Comparison of ENCODE assay signal across 1 fruit fly cellular context in genomic region chr3R:5108034-5108433, dm6.
TF ChIP-seq lines count a peak whose summit lies in the region.

No protein-coding gene starts in this region.

TF ChIP-seq in whole organism, embryonic, 481 proteins besides CTCF, POLR2A, EP300 and RAD21 (continued from another document):
- TF ChIP-seq CG9609 (GFP tag; optimal IDR thresholded peaks at IDR 0.05; lab: Kevin White, UChicago) (peak; percentile 73), Drgx (GFP tag; IDR thresholded peaks at IDR 0.05; lab: Robert Waterston, UW) (no peak), Antp (GFP tag; optimal IDR thresholded peaks at IDR 0.05; lab: Kevin White, UChicago) (peak; percentile 64), zf30C (GFP tag; optimal IDR thresholded peaks at IDR 0.05; lab: Kevin White, UChicago) (no peak), CG13287 (GFP tag; IDR thresholded peaks at IDR 0.05; lab: Robert Waterston, UW; ENCODE audit: partially characterized antibody) (no peak), CG4404 (GFP tag; IDR thresholded peaks at IDR 0.05; lab: Robert Waterston, UW) (no peak), CG4854 (GFP tag; optimal IDR thresholded peaks at IDR 0.05; lab: Kevin White, UChicago) (peak; percentile 88), inv (GFP tag; IDR thresholded peaks at IDR 0.05; lab: Robert Waterston, UW; ENCODE audit: partially characterized antibody) (no peak), zfh2 (GFP tag; optimal IDR thresholded peaks at IDR 0.05; lab: Kevin White, UChicago) (no peak), dan (GFP tag; IDR thresholded peaks at IDR 0.05; lab: Robert Waterston, UW) (no peak), CG4707 (GFP tag; optimal IDR thresholded peaks at IDR 0.05; lab: Kevin White, UChicago) (peak; percentile 86), chn (GFP tag; optimal IDR thresholded peaks at IDR 0.05; lab: Kevin White, UChicago) (peak; percentile 54), crc (GFP tag; optimal IDR thresholded peaks at IDR 0.05; lab: Kevin White, UChicago) (peak; percentile 81), jumu (GFP tag; optimal IDR thresholded peaks at IDR 0.05; lab: Kevin White, UChicago) (peak; percentile 54), CG11093 (GFP tag; IDR thresholded peaks at IDR 0.05; lab: Robert Waterston, UW) (peak; percentile 35; the same call in 1 of the 3 replicates), CG7556 (GFP tag; optimal IDR thresholded peaks at IDR 0.05; lab: Kevin White, UChicago) (peak; percentile 85), pfk (GFP tag; optimal IDR thresholded peaks at IDR 0.05; lab: Kevin White, UChicago) (peak; percentile 64), pzg (GFP tag; optimal IDR thresholded peaks at IDR 0.05; lab: Kevin White, UChicago) (peak; percentile 6), usp (GFP tag; optimal IDR thresholded peaks at IDR 0.05; lab: Kevin White, UChicago) (no peak), seq (GFP tag; IDR thresholded peaks at IDR 0.05; lab: Robert Waterston, UW) (peak; percentile 65), row (GFP tag; IDR thresholded peaks at IDR 0.05; lab: Robert Waterston, UW) (no peak), dysf (GFP tag; IDR thresholded peaks at IDR 0.05; lab: Robert Waterston, UW) (peak; percentile 68; the same call in 2 of the 3 replicates), B-H1 (GFP tag; IDR thresholded peaks at IDR 0.05; lab: Robert Waterston, UW) (no peak; the same call in 2 of the 3 replicates), Sox100B (GFP tag; optimal IDR thresholded peaks at IDR 0.05; lab: Kevin White, UChicago) (peak; percentile 89), Ssrp (tag; optimal IDR thresholded peaks at IDR 0.05; lab: Kevin White, UChicago) (peak; percentile 33), CG4730 (GFP tag; IDR thresholded peaks at IDR 0.05; lab: Robert Waterston, UW) (no peak), HmgZ (tag; optimal IDR thresholded peaks at IDR 0.05; lab: Kevin White, UChicago) (peak; percentile 91), CG32772 (GFP tag; IDR thresholded peaks at IDR 0.05; lab: Robert Waterston, UW) (no peak), peb (GFP tag; IDR thresholded peaks at IDR 0.05; lab: Robert Waterston, UW) (peak; percentile 35; the same call in 1 of the 2 replicates), gcm (GFP tag; optimal IDR thresholded peaks at IDR 0.05; lab: Kevin White, UChicago) (peak; percentile 92), lmd (GFP tag; IDR thresholded peaks at IDR 0.05; lab: Robert Waterston, UW) (peak; percentile 45; the same call in 1 of the 2 replicates), CG5953 (GFP tag; IDR thresholded peaks at IDR 0.05; lab: Robert Waterston, UW) (peak; percentile 33; the same call in 1 of the 2 replicates), CG6689 (GFP tag; IDR thresholded peaks at IDR 0.05; lab: Robert Waterston, UW) (peak; percentile 58), trem (tag; optimal IDR thresholded peaks at IDR 0.05; lab: Kevin White, UChicago) (peak; percentile 67), scrt (GFP tag; optimal IDR thresholded peaks at IDR 0.05; lab: Kevin White, UChicago) (peak; percentile 83), crol (GFP tag; IDR thresholded peaks at IDR 0.05; lab: Robert Waterston, UW) (no peak), CG3407 (GFP tag; optimal IDR thresholded peaks at IDR 0.05; lab: Kevin White, UChicago) (peak; percentile 94), croc (GFP tag; conservative IDR thresholded peaks at IDR 0.05; lab: Robert Waterston, UW) (peak; percentile 35; the same call in 1 of the 3 replicates), ssp (GFP tag; IDR thresholded peaks at IDR 0.05; lab: Robert Waterston, UW) (no peak), Sry-β (GFP tag; optimal IDR thresholded peaks at IDR 0.05; lab: Kevin White, UChicago) (peak; percentile 72), insv (GFP tag; optimal IDR thresholded peaks at IDR 0.05; lab: Kevin White, UChicago) (peak in 1 of 2 experiments; percentile 69), CG15011 (GFP tag; optimal IDR thresholded peaks at IDR 0.05; lab: Kevin White, UChicago) (peak; percentile 92), Nf-YA (GFP tag; IDR thresholded peaks at IDR 0.05; lab: Robert Waterston, UW) (peak; percentile 50), sd (tag; optimal IDR thresholded peaks at IDR 0.05; lab: Kevin White, UChicago) (peak; percentile 80), grau (tag; optimal IDR thresholded peaks at IDR 0.05; lab: Kevin White, UChicago) (peak; percentile 78), CG17829 (tag; optimal IDR thresholded peaks at IDR 0.05; lab: Kevin White, UChicago) (peak; percentile 73), CG1529 (GFP tag; optimal IDR thresholded peaks at IDR 0.05; lab: Kevin White, UChicago) (peak; percentile 90), psq (GFP tag; optimal IDR thresholded peaks at IDR 0.05; lab: Kevin White, UChicago) (peak; percentile 68), gsb (GFP tag; IDR thresholded peaks at IDR 0.05; lab: Robert Waterston, UW) (peak; percentile 61), C15 (GFP tag; IDR thresholded peaks at IDR 0.05; lab: Robert Waterston, UW) (peak; percentile 31; the same call in 1 of the 3 replicates), chif (GFP tag; optimal IDR thresholded peaks at IDR 0.05; lab: Kevin White, UChicago) (peak; percentile 75 to 84), Blimp-1 (GFP tag; optimal IDR thresholded peaks at IDR 0.05; lab: Kevin White, UChicago) (peak; percentile 89), Dfd (GFP tag; optimal IDR thresholded peaks at IDR 0.05; lab: Kevin White, UChicago) (no peak), danr (GFP tag; IDR thresholded peaks at IDR 0.05; lab: Robert Waterston, UW) (no peak), CG9437 (GFP tag; optimal IDR thresholded peaks at IDR 0.05; lab: Kevin White, UChicago) (peak; percentile 46), kni (GFP tag; optimal IDR thresholded peaks at IDR 0.05; lab: Kevin White, UChicago) (peak; percentile 94), crp (GFP tag; optimal IDR thresholded peaks at IDR 0.05; lab: Kevin White, UChicago) (peak in 1 of 2 experiments; percentile 33), hth (optimal IDR thresholded peaks at IDR 0.05; lab: Kevin White, UChicago) (no peak), CG1792 (GFP tag; optimal IDR thresholded peaks at IDR 0.05; lab: Kevin White, UChicago) (peak; percentile 86), eyg (GFP tag; optimal IDR thresholded peaks at IDR 0.05; lab: Kevin White, UChicago) (peak; percentile 86), CG4328 (GFP tag; optimal IDR thresholded peaks at IDR 0.05; lab: Kevin White, UChicago) (peak; percentile 84), H2.0 (GFP tag; IDR thresholded peaks at IDR 0.05; lab: Robert Waterston, UW) (peak; percentile 38), nerfin-2 (GFP tag; IDR thresholded peaks at IDR 0.05; lab: Robert Waterston, UW; ENCODE audit: partially characterized antibody) (no peak), Dp (GFP tag; optimal IDR thresholded peaks at IDR 0.05; lab: Kevin White, UChicago) (no peak), Sin3A (optimal IDR thresholded peaks at IDR 0.05; lab: Kevin White, UChicago) (no peak), CG12942 (GFP tag; optimal IDR thresholded peaks at IDR 0.05; lab: Kevin White, UChicago) (peak; percentile 72), eve (GFP tag; optimal IDR thresholded peaks at IDR 0.05; lab: Kevin White, UChicago) (peak in 1 of 2 experiments; percentile 87), dimm (GFP tag; IDR thresholded peaks at IDR 0.05; lab: Robert Waterston, UW) (no peak), CG7271 (tag; optimal IDR thresholded peaks at IDR 0.05; lab: Kevin White, UChicago) (peak; percentile 91), Hr39 (optimal IDR thresholded peaks at IDR 0.05; lab: Kevin White, UChicago) (no peak), bigmax (GFP tag; optimal IDR thresholded peaks at IDR 0.05; lab: Kevin White, UChicago) (peak; percentile 65), Poxn (GFP tag; IDR thresholded peaks at IDR 0.05; lab: Robert Waterston, UW) (no peak), CG18262 (tag; optimal IDR thresholded peaks at IDR 0.05; lab: Kevin White, UChicago) (peak; percentile 86), ewg (GFP tag; optimal IDR thresholded peaks at IDR 0.05; lab: Kevin White, UChicago) (peak; percentile 72), ind (GFP tag; optimal IDR thresholded peaks at IDR 0.05; lab: Kevin White, UChicago) (peak; percentile 27), CG10209 (GFP tag; optimal IDR thresholded peaks at IDR 0.05; lab: Kevin White, UChicago) (peak; percentile 94)
